Fruit fly (Drosophila melanogaster) whole organism, embryonic: Measurements from ENCODE around the gene pr.

Experiments
- BEAF-32 ChIP-seq: fragments of 200-800 bp; sonication (Bioruptor generic); optimal IDR thresholded peaks from 3 replicates; lab custom pipeline; 2017; ENCODE audit warnings: missing biosample characterization, missing genetic modification characterization, mild to moderate bottlenecking, moderate library complexity, missing genetic modification reagents
- CG10543 ChIP-seq: fragments of 200-800 bp; sonication (Bioruptor generic); optimal IDR thresholded peaks from 3 replicates; lab custom pipeline; 2017; ENCODE audit warnings: missing biosample characterization, mild to moderate bottlenecking, missing genetic modification characterization, moderate library complexity
- CG13123 ChIP-seq: fragments of 200-800 bp; sonication (Bioruptor generic); optimal IDR thresholded peaks from 2 replicates; lab custom pipeline; 2016; ENCODE audit warnings: missing biosample characterization, missing genetic modification characterization
- CG13296 ChIP-seq: fragments of 200-800 bp; sonication (Bioruptor generic); optimal IDR thresholded peaks from 3 replicates; lab custom pipeline; 2018; ENCODE audit warnings: missing biosample characterization, mild to moderate bottlenecking, missing genetic modification characterization
- CG14860 ChIP-seq: fragments of 200-800 bp; sonication (Bioruptor generic); IDR thresholded peaks from 3 replicates; pipeline ENCODE4 v1.3.6; 2022; ENCODE audit warnings: missing biosample characterization, missing genetic modification characterization; ENCODE audit not compliant: partially characterized antibody
- CG1603 ChIP-seq: fragments of 200-800 bp; sonication (Bioruptor generic); optimal IDR thresholded peaks from 2 replicates; lab custom pipeline; 2019; ENCODE audit warnings: missing biosample characterization, mild to moderate bottlenecking, missing genetic modification characterization, moderate library complexity
- CG2199 ChIP-seq: fragments of 200-800 bp; sonication (Bioruptor generic); IDR thresholded peaks from 3 replicates; pipeline ENCODE4 v1.3.6; 2022; ENCODE audit warnings: missing biosample characterization, missing genetic modification characterization
- CG32532 ChIP-seq: fragments of 200-800 bp; sonication (Bioruptor generic); IDR thresholded peaks from 2 replicates; pipeline ENCODE4 v1.3.6; 2022; ENCODE audit warnings: missing biosample characterization, missing genetic modification characterization
- CG4707 ChIP-seq: fragments of 200-800 bp; sonication (Bioruptor generic); optimal IDR thresholded peaks from 2 replicates; lab custom pipeline; 2018; ENCODE audit warnings: missing biosample characterization, mild to moderate bottlenecking, missing genetic modification characterization, moderate library complexity
- CG8089 ChIP-seq: fragments of 200-800 bp; sonication (Bioruptor generic); optimal IDR thresholded peaks from 3 replicates; lab custom pipeline; 2016; ENCODE audit warnings: missing biosample characterization, missing genetic modification characterization
- CG8359 ChIP-seq: fragments of 200-800 bp; sonication (Bioruptor generic); optimal IDR thresholded peaks from 2 replicates; lab custom pipeline; 2017; ENCODE audit warnings: missing biosample characterization, mild to moderate bottlenecking, missing genetic modification characterization, borderline replicate concordance
- CTCF ChIP-seq: fragments of 200-800 bp; sonication (Bioruptor generic); optimal IDR thresholded peaks from 2 replicates; lab custom pipeline; 2017; ENCODE audit warnings: missing biosample characterization, mild to moderate bottlenecking, missing genetic modification characterization, moderate library complexity
- CkIIα-i1 ChIP-seq: fragments of 200-800 bp; sonication (Bioruptor generic); IDR thresholded peaks from 2 replicates; pipeline ENCODE4 v1.3.6; 2022; ENCODE audit warnings: missing biosample characterization, missing genetic modification characterization
- Dp ChIP-seq: fragments of 200-800 bp; sonication (Bioruptor generic); optimal IDR thresholded peaks from 2 replicates; lab custom pipeline; 2018; ENCODE audit warnings: missing biosample characterization, mild to moderate bottlenecking, missing genetic modification characterization, moderate library complexity
- Dref ChIP-seq: fragments of 200-800 bp; sonication (Bioruptor generic); IDR thresholded peaks from 2 replicates; pipeline ENCODE4 v1.3.6; 2022; ENCODE audit warnings: missing biosample characterization, missing genetic modification characterization
- Ets65A ChIP-seq: fragments of 200-800 bp; sonication (Bioruptor generic); peaks from one replicate; lab custom pipeline; 2016; ENCODE audit warnings: missing biosample characterization, missing genetic modification characterization
- HHEX ChIP-seq: fragments of 200-800 bp; sonication (Bioruptor generic); optimal IDR thresholded peaks from 3 replicates; lab custom pipeline; 2017; ENCODE audit warnings: missing biosample characterization, mild to moderate bottlenecking, missing genetic modification characterization, missing genetic modification reagents
- HLH4C ChIP-seq: fragments of 200-800 bp; sonication (Bioruptor generic); IDR thresholded peaks from 3 replicates; pipeline ENCODE4 v1.3.6; 2022; ENCODE audit warnings: missing biosample characterization, missing genetic modification characterization; ENCODE audit not compliant: partially characterized antibody
- Hand ChIP-seq: fragments of 200-800 bp; sonication (Bioruptor generic); optimal IDR thresholded peaks from 2 replicates; lab custom pipeline; 2017; ENCODE audit warnings: mild to moderate bottlenecking, missing biosample characterization, missing genetic modification reagents, missing genetic modification characterization
- Jarid2 ChIP-seq: fragments of 200-800 bp; sonication (Bioruptor generic); optimal IDR thresholded peaks from 3 replicates; lab custom pipeline; 2017; ENCODE audit warnings: mild to moderate bottlenecking, missing biosample characterization, missing genetic modification reagents, missing genetic modification characterization
- Lhr ChIP-seq: fragments of 200-800 bp; sonication (Bioruptor generic); optimal IDR thresholded peaks from 3 replicates; lab custom pipeline; 2017; ENCODE audit warnings: mild to moderate bottlenecking, missing biosample characterization, missing genetic modification reagents, missing genetic modification characterization
- Lim3 ChIP-seq: fragments of 200-800 bp; sonication (Bioruptor generic); IDR thresholded peaks from 2 replicates; pipeline ENCODE4 v1.3.6; 2022; ENCODE audit warnings: missing biosample characterization, missing genetic modification characterization
- MBD-R2 ChIP-seq: fragments of 200-800 bp; sonication (Bioruptor generic); IDR thresholded peaks from 2 replicates; pipeline ENCODE4 v1.3.6; 2022; ENCODE audit warnings: missing biosample characterization, missing genetic modification characterization
- Med ChIP-seq: fragments of 200-800 bp; sonication (Bioruptor generic); peaks from one replicate; lab custom pipeline; 2016; ENCODE audit warnings: missing biosample characterization, missing genetic modification characterization, mild to moderate bottlenecking, inconsistent platforms, moderate library complexity
- Myb ChIP-seq: fragments of 200-800 bp; sonication (Bioruptor generic); optimal IDR thresholded peaks from 2 replicates; lab custom pipeline; 2016; ENCODE audit warnings: missing biosample characterization, missing genetic modification characterization
- NC2α ChIP-seq: fragments of 200-800 bp; sonication (Bioruptor generic); optimal IDR thresholded peaks from 2 replicates; lab custom pipeline; 2016; ENCODE audit warnings: missing biosample characterization, missing genetic modification characterization
- Opbp ChIP-seq: fragments of 200-800 bp; sonication (Bioruptor generic); IDR thresholded peaks from 3 replicates; pipeline ENCODE4 v1.3.6; 2022; ENCODE audit warnings: missing biosample characterization, missing genetic modification characterization; ENCODE audit not compliant: partially characterized antibody
- Spps ChIP-seq: fragments of 200-800 bp; sonication (Bioruptor generic); optimal IDR thresholded peaks from 2 replicates; lab custom pipeline; 2018; ENCODE audit warnings: missing biosample characterization, mild to moderate bottlenecking, missing genetic modification characterization
- Trl ChIP-seq, 3 experiments: fragments of >200 bp in 2 of 3; fragments of 200-800 bp in 1 of 3; sonication (Bioruptor generic) in 1 of 3; optimal IDR thresholded peaks; 2 replicates in 1 of 3; 3 replicates in 2 of 3; lab custom pipeline; 2016 to 2017; ENCODE audit warnings: missing biosample characterization in 1 of 3, missing genetic modification characterization in 1 of 3
- Xrp1 ChIP-seq: fragments of 200-800 bp; sonication (Bioruptor generic); IDR thresholded peaks from 2 replicates; pipeline ENCODE4 v1.3.6; 2022; ENCODE audit warnings: missing biosample characterization, missing genetic modification characterization
- amos ChIP-seq: fragments of 200-800 bp; sonication (Bioruptor generic); IDR thresholded peaks from 2 replicates; pipeline ENCODE4 v1.3.6; 2022; ENCODE audit warnings: missing biosample characterization, missing genetic modification characterization; ENCODE audit not compliant: partially characterized antibody
- ase ChIP-seq: fragments of 200-800 bp; sonication (Bioruptor generic); IDR thresholded peaks from 3 replicates; pipeline ENCODE4 v1.3.6; 2022; ENCODE audit warnings: missing biosample characterization, missing genetic modification characterization
- bbx ChIP-seq: fragments of 200-800 bp; sonication (Bioruptor generic); IDR thresholded peaks from 2 replicates; pipeline ENCODE4 v1.3.6; 2022; ENCODE audit warnings: missing biosample characterization, missing genetic modification characterization; ENCODE audit not compliant: partially characterized antibody
- bigmax ChIP-seq: fragments of 200-800 bp; sonication (Bioruptor generic); optimal IDR thresholded peaks from 2 replicates; lab custom pipeline; 2018; ENCODE audit warnings: missing biosample characterization, mild to moderate bottlenecking, missing genetic modification characterization
- ci ChIP-seq: fragments of 200-800 bp; sonication (Bioruptor generic); IDR thresholded peaks from 3 replicates; pipeline ENCODE4 v1.3.6; 2022; ENCODE audit warnings: missing biosample characterization, missing genetic modification characterization
- dm ChIP-seq: fragments of 200-800 bp; sonication (Bioruptor generic); optimal IDR thresholded peaks from 3 replicates; lab custom pipeline; 2016; ENCODE audit warnings: missing biosample characterization, missing genetic modification characterization
- dpn ChIP-seq, 2 experiments: fragments of 200-800 bp; sonication (Bioruptor generic); optimal IDR thresholded peaks; 3 replicates each; lab custom pipeline; 2016; ENCODE audit warnings: missing biosample characterization in 2 of 2, missing genetic modification characterization in 2 of 2
- gcm ChIP-seq: fragments of 200-800 bp; sonication (Bioruptor generic); optimal IDR thresholded peaks from 2 replicates; lab custom pipeline; 2019; ENCODE audit warnings: missing biosample characterization, mild to moderate bottlenecking, missing genetic modification characterization, moderate library complexity
- gcm2 ChIP-seq: fragments of 200-800 bp; sonication (Bioruptor generic); optimal IDR thresholded peaks from 2 replicates; lab custom pipeline; 2016; ENCODE audit warnings: missing biosample characterization, missing genetic modification characterization
- gfzf ChIP-seq: fragments of 200-800 bp; sonication (Bioruptor generic); optimal IDR thresholded peaks from 2 replicates; lab custom pipeline; 2016; ENCODE audit warnings: missing biosample characterization, mild to moderate bottlenecking, missing genetic modification characterization, moderate library complexity
- her ChIP-seq: fragments of 200-800 bp; sonication (Bioruptor generic); optimal IDR thresholded peaks from 2 replicates; lab custom pipeline; 2016; ENCODE audit warnings: missing biosample characterization, missing genetic modification characterization
- kni ChIP-seq: fragments of 200-800 bp; sonication (Bioruptor generic); optimal IDR thresholded peaks from 3 replicates; lab custom pipeline; 2017; ENCODE audit warnings: mild to moderate bottlenecking, missing biosample characterization, missing genetic modification reagents, missing genetic modification characterization
- lab ChIP-seq: fragments of 200-800 bp; sonication (Bioruptor generic); optimal IDR thresholded peaks from 3 replicates; lab custom pipeline; 2017; ENCODE audit warnings: missing biosample characterization, missing genetic modification characterization, mild to moderate bottlenecking, moderate library complexity, missing genetic modification reagents
- lmd ChIP-seq: fragments of 200-800 bp; sonication (Bioruptor generic); IDR thresholded peaks from 2 replicates; pipeline ENCODE4 v1.3.6; 2022; ENCODE audit warnings: missing biosample characterization, missing genetic modification characterization
- schlank ChIP-seq: fragments of 200-800 bp; sonication (Bioruptor generic); optimal IDR thresholded peaks from 2 replicates; lab custom pipeline; 2018; ENCODE audit warnings: missing biosample characterization, mild to moderate bottlenecking, missing genetic modification characterization
- zen ChIP-seq: fragments of 200-800 bp; sonication (Bioruptor generic); optimal IDR thresholded peaks from 3 replicates; lab custom pipeline; 2018; ENCODE audit warnings: missing biosample characterization, mild to moderate bottlenecking, missing genetic modification characterization, moderate library complexity

The pr gene

dm6 chr2L:20104526-20104925 is 29.3 kb upstream of the pr start (continued):
- no peak for TF ChIP-seq bigmax (GFP tag; lab: Kevin White, UChicago)
- TF ChIP-seq Lhr (GFP tag; lab: Kevin White, UChicago) = peak; percentile 99
- no peak for TF ChIP-seq lab (GFP tag; lab: Kevin White, UChicago)
- no peak for TF ChIP-seq schlank (tag; lab: Kevin White, UChicago)
- TF ChIP-seq CTCF = peak; percentile 39
- peak; percentile 31 for TF ChIP-seq NC2α (GFP tag; lab: Kevin White, UChicago)
- 0 out of 3 replicates have a peak, but pooled peaks have one; percentile 16 for TF ChIP-seq CG14860 (GFP tag; lab: Robert Waterston, UW)
- TF ChIP-seq amos = peak; percentile 39; the same call in 1 of the 2 replicates
- TF ChIP-seq BEAF-32 (GFP tag; lab: Kevin White, UChicago) = peak; percentile 32
- TF ChIP-seq gfzf (GFP tag; lab: Kevin White, UChicago) = peak; percentile 61

dm6 chr2L:20104050-20104449 is 28.8 kb upstream of the pr start, which contains the start of gene CG13970:
CG13970 (minus strand) TSS chr2L:20104150.
- TF ChIP-seq Trl (optimal IDR thresholded peaks at IDR 0.05; lab: Kevin White, UChicago) (no peak), Trl (GFP tag; optimal IDR thresholded peaks at IDR 0.05; lab: Kevin White, UChicago) (no peak), Hand (GFP tag; lab: Kevin White, UChicago) (no peak), CG13123 (GFP tag; lab: Kevin White, UChicago) (no peak), CG10543 (GFP tag; lab: Kevin White, UChicago) (no peak)

dm6 chr2L:20098194-20098593 is 22.9 kb upstream of the pr start:
- no peak for TF ChIP-seq CkIIα-i1 (GFP tag; lab: Robert Waterston, UW)
- no peak for TF ChIP-seq kni (GFP tag; lab: Kevin White, UChicago)
- TF ChIP-seq Dref (GFP tag; lab: Robert Waterston, UW) = no peak
- TF ChIP-seq dpn (GFP tag; optimal IDR thresholded peaks at IDR 0.05; lab: Kevin White, UChicago) = peak in 1 of 2 experiments; percentile 15
- peak; percentile 20 for TF ChIP-seq Ets65A (GFP tag; lab: Kevin White, UChicago)
- no peak for TF ChIP-seq CG8359
- TF ChIP-seq bbx (GFP tag; lab: Robert Waterston, UW) = peak; percentile 10; the same call in 1 of the 2 replicates
- TF ChIP-seq CG13296 (GFP tag; lab: Kevin White, UChicago) = no peak
- TF ChIP-seq her (GFP tag; lab: Kevin White, UChicago) = peak; percentile 2
- TF ChIP-seq CG10543 (GFP tag; lab: Kevin White, UChicago) = no peak
- peak; percentile 67 for TF ChIP-seq Med
- TF ChIP-seq CG4707 (GFP tag; lab: Kevin White, UChicago) = no peak
- TF ChIP-seq CG2199 (GFP tag; lab: Robert Waterston, UW) = peak; percentile 63; the same call in 1 of the 3 replicates
- no peak for TF ChIP-seq MBD-R2 (GFP tag; lab: Robert Waterston, UW)
- TF ChIP-seq gcm2 (GFP tag; lab: Kevin White, UChicago) = no peak
- no peak for TF ChIP-seq gcm (GFP tag; lab: Kevin White, UChicago)
- peak; percentile 32 for TF ChIP-seq Myb (GFP tag; lab: Kevin White, UChicago)
- no peak for TF ChIP-seq HLH4C (GFP tag; lab: Robert Waterston, UW)
- TF ChIP-seq CG8089 (GFP tag; lab: Kevin White, UChicago) = no peak
- peak; percentile 37 for TF ChIP-seq CG1603 (tag; lab: Kevin White, UChicago)
- TF ChIP-seq Opbp (GFP tag; lab: Robert Waterston, UW) = 0 out of 3 replicates have a peak, but pooled peaks have one; percentile 21
- TF ChIP-seq HHEX (GFP tag; lab: Kevin White, UChicago) = no peak
- 0 out of 3 replicates have a peak, but pooled peaks have one; percentile 8 for TF ChIP-seq ci (GFP tag; lab: Robert Waterston, UW)
- TF ChIP-seq lmd = 0 out of 2 replicates have a peak, but pooled peaks have one; percentile 7
- peak; percentile 61 for TF ChIP-seq Dp (GFP tag; lab: Kevin White, UChicago)
- 0 out of 3 replicates have a peak, but pooled peaks have one; percentile 28 for TF ChIP-seq ase (GFP tag; lab: Robert Waterston, UW)
- peak; percentile 35 for TF ChIP-seq Lhr (GFP tag; lab: Kevin White, UChicago)
- peak; percentile 39 for TF ChIP-seq CG32532 (GFP tag; lab: Robert Waterston, UW)
- TF ChIP-seq dm (GFP tag; lab: Kevin White, UChicago) = no peak
- no peak for TF ChIP-seq Spps
- peak; percentile 34 for TF ChIP-seq zen
- TF ChIP-seq Jarid2 (GFP tag; lab: Kevin White, UChicago) = no peak
- TF ChIP-seq Lim3 (GFP tag; lab: Robert Waterston, UW) = no peak
- TF ChIP-seq Xrp1 (GFP tag; lab: Robert Waterston, UW) = no peak
